Fruit fly (Drosophila melanogaster) Kc167 (cell line): ENCODE measurements around the gene HUWE1.

Experiments
- Myc ChIP-seq: fragments of >200 bp; optimal IDR thresholded peaks from 2 replicates; lab custom pipeline; 2017; ENCODE audit warnings: missing external identifiers
- Sin3A ChIP-seq: fragments of >200 bp; optimal IDR thresholded peaks from 2 replicates; lab custom pipeline; 2018; ENCODE audit warnings: missing external identifiers
- h ChIP-seq: fragments of >200 bp; optimal IDR thresholded peaks from 3 replicates; lab custom pipeline; 2018; ENCODE audit warnings: missing external identifiers
- psq ChIP-seq: fragments of >200 bp; optimal IDR thresholded peaks from 2 replicates; lab custom pipeline; 2017; ENCODE audit warnings: missing external identifiers

DNA sequence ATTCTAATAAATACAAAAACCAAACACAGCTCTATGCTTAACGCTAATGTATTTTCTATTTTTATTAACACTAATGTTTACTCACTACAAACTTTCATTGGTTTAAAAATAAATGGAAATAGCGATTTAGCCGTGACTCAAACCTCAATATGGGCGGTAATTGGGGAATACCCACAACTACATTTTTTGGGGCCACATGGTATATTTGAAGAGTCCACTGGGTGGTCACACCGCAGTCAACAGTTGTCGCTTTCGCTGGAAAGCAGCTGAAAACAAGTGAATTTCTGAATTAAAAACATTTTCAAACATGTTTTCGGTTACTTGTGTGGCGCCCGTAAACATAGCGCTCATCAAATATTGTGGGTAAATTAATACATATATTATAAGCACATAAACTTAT, 36.5 kb downstream of the HUWE1 start, which contains the start of gene Mvd:
- TF ChIP-seq h = no peak
- TF ChIP-seq Sin3A (lab: Kevin White, UChicago) = no peak
- no peak for TF ChIP-seq Myc (lab: Kevin White, UChicago)
- no peak for TF ChIP-seq psq (lab: Kevin White, UChicago)
